Worm (Caenorhabditis elegans): ENCODE measurements around the gene fbxa-202.

fbxa-202 gene

DNA sequence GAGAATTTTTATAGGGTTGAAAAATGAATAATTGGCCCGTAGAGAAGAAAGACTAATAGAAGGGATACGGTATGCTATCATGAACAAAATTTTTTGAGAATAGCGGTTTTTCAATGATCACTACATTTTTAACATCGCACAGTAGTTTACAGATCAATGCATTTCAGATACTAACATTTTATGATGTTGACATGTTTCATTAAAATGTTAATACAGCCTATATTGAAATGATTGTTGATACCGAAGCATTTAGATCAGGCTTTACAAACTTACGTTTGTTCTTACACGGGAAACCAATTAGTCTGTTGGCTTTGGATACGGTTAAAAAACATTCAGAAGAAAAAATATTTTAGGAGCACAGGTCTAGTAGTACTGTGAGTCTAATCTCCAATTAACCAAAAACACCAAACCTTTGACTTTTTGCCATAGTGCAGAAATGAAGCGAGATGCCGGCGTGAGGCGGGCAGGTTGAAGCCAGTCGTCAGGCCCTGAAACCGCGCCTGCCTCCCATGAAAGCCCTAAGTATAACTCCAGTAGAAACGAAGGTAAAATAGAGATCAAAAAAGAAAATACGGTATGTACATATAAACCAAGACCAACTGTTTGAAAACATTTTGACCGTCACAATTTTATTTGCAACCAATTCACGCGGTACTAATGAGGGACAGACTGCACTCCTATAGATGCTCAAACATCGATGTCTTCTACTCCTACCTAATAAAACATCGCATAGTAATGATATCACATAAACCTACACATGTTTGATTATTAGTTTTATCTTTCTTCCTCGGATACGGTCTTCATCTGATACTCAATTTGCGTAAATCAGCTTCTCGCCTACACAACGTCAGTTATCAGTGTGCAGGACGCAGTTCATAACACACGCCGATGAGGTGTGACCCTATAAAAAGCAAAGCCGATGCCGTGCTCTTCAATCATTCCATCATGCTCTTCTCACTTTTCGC is 48.7 kb upstream of the fbxa-202 start, which contains the start of gene fil-2 (continued):
- peak in 1 of 2 experiments; percentile 40 for TF ChIP-seq lin-35 (GFP tag; optimal IDR thresholded peaks at IDR 0.05)
- TF ChIP-seq sox-4 (tag; optimal IDR thresholded peaks at IDR 0.05) = no peak
- no peak for TF ChIP-seq snpc-4 (tag; optimal IDR thresholded peaks at IDR 0.05)
- no peak for TF ChIP-seq aly-2 (tag; optimal IDR thresholded peaks at IDR 0.05)
- no peak for TF ChIP-seq lin-39 (tag; optimal IDR thresholded peaks at IDR 0.05)
- TF ChIP-seq mdl-1 (tag; optimal IDR thresholded peaks at IDR 0.05) = no peak

DNA sequence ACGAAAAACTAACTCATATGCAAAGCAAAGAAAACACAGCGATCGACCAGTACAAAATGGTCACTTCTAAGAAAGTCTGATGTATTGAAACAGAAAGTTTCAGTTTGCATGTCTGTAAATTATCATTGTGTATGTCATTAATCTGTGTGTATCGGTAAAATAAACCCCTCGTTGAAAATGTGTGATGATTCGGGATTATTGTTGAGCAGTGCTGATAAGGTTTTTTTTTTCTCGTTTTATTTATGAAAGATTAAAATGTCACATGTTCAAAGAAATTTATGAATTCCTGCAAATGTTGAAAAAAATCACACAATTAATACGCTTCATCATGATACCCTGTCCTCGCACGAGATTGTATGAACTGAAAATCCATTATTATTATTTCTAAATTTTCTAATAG is 47.0 kb upstream of the fbxa-202 start:
- TF ChIP-seq elt-2 (tag; optimal IDR thresholded peaks at IDR 0.05) (peak; percentile 64), F16B12.6 (tag; optimal IDR thresholded peaks at IDR 0.05) (no peak)

DNA sequence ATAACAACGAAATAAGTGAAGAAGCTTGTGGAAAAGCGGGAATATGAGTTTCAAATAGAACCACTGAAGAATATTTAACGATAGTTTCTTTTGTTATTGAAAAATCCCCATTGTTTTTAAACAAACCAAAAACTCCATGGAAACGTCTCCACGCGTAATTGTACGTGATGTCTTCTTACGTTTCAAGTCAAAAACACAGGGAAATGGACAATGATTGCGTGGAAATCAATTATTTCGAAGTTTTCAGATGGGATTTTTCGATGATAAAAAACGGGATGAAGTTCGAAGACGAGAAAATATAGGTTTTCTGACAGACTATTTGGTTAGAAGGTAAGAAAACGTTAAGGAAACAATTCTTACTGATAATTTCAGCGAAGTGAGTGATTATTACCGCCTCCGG is 45.9 kb upstream of the fbxa-202 start, which contains the start of the genes K12B6.4 and spe-49:
K12B6.4 (minus strand) TSS at position 101 of the 400 bp plus-strand sequence.
spe-49 (plus strand) TSS at position 185 of the 400 bp plus-strand sequence.
- TF ChIP-seq dsc-1 (tag; optimal IDR thresholded peaks at IDR 0.05) = no peak

- no peak for TF ChIP-seq nhr-28 (tag; optimal IDR thresholded peaks at IDR 0.05)
- TF ChIP-seq lsy-2 (tag; optimal IDR thresholded peaks at IDR 0.05) = no peak
- TF ChIP-seq sup-37 (GFP tag; optimal IDR thresholded peaks at IDR 0.05) = no peak
- no peak for TF ChIP-seq ceh-90 (tag; optimal IDR thresholded peaks at IDR 0.05)
- TF ChIP-seq dsc-1 (tag; optimal IDR thresholded peaks at IDR 0.05) = no peak
- TF ChIP-seq F16B12.6 (tag; optimal IDR thresholded peaks at IDR 0.05) = no peak
Measured at ce11 chrV:6286343-6286742, 40.7 kb upstream of the fbxa-202 start, which contains the start of gene srn-1. TSS of gene srn-1 (minus strand) at chrV:6286443.

ce11 chrV:6288607-6289006 is 38.5 kb upstream of the fbxa-202 start, which contains the start of gene K12B6.11:
TSS of gene K12B6.11 (plus strand) at chrV:6288907.
- TF ChIP-seq ets-5 (GFP tag; IDR thresholded peaks at IDR 0.05) (no peak), lsy-2 (tag; optimal IDR thresholded peaks at IDR 0.05) (no peak), aha-1 (tag; optimal IDR thresholded peaks at IDR 0.05) (no peak), ceh-88 (GFP tag; IDR thresholded peaks at IDR 0.05) (no peak), nhr-47 (tag; optimal IDR thresholded peaks at IDR 0.05) (no peak), fkh-4 (tag; optimal IDR thresholded peaks at IDR 0.05; ENCODE audit: borderline replicate concordance) (no peak), C16A3.4 (tag; optimal IDR thresholded peaks at IDR 0.05) (no peak), efl-1 (optimal IDR thresholded peaks at IDR 0.05) (no peak), efl-1 (GFP tag; optimal IDR thresholded peaks at IDR 0.05 in 1 of 2) (no peak), nhr-90 (tag; optimal IDR thresholded peaks at IDR 0.05; ENCODE audit: poor library complexity) (no peak), F16B12.6 (tag; optimal IDR thresholded peaks at IDR 0.05) (no peak), nhr-84 (tag; optimal IDR thresholded peaks at IDR 0.05) (no peak), mdl-1 (tag; optimal IDR thresholded peaks at IDR 0.05) (no peak)

DNA sequence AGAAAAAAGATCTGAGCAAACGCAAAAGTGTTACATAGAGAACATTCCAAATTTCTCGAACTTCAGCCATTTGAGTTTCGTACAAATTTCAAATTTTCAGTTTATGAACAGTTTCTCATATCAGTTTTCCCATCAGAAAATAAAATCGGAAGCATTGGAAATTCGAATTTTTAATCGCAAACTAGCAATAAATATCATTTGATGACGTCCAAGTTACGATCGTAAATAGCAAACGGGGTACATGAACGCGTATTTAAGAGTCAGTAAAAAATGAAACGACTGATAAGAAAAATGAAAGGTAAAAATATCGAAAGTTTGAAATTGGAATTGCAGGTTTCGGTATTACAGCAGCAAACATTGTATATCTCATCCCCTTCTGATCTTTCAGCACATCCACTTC is 35.8 kb upstream of the fbxa-202 start:
- no peak for TF ChIP-seq nhr-76 (tag; optimal IDR thresholded peaks at IDR 0.05)
- peak; percentile 28 for TF ChIP-seq elt-2 (tag; optimal IDR thresholded peaks at IDR 0.05)
- no peak for TF ChIP-seq efl-1 (optimal IDR thresholded peaks at IDR 0.05)
- peak in 1 of 2 experiments; percentile 64 for TF ChIP-seq efl-1 (GFP tag; optimal IDR thresholded peaks at IDR 0.05 in 1 of 2)
- no peak for TF ChIP-seq dpl-1 (GFP tag; optimal IDR thresholded peaks at IDR 0.05)
- TF ChIP-seq nhr-90 (tag; optimal IDR thresholded peaks at IDR 0.05; ENCODE audit: poor library complexity) = no peak
- TF ChIP-seq xbp-1 (tag; optimal IDR thresholded peaks at IDR 0.05) = no peak
- TF ChIP-seq ceh-8 (GFP tag; optimal IDR thresholded peaks at IDR 0.05) = no peak
- no peak for TF ChIP-seq nhr-19 (GFP tag; conservative IDR thresholded peaks at IDR 0.05)

Measured in whole organism, L1 larva.